Worm (Caenorhabditis elegans): ENCODE measurements around the gene sftb-2.
A peak's percentile ranks its signal among the peaks of the same experiment; 100 is the strongest.

Gene sftb-2

DNA sequence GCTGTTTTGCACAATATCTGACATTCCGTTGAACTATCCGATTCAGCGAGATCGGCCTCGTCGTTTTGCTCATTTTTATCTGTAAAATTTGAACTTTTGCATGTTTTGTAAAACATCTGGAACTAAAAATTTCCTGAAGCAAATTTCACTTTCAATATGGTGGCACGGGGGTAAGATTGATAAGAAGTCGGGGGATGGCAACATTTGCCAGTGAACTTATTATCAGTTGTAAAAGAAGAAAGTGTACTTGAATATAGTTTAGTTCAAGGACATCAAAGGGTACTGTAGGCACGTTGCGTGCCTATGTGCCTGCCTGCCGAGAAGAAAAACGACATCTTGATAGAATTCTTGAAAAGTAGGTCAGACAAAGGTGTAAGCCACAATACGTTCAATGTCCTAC is 23.3 kb downstream of the sftb-2 start, which contains the start of gene W03F9.4:
TSS of gene W03F9.4 (minus strand) at position 79 of the 400 bp plus-strand sequence.
- TF ChIP-seq ceh-18 (tag; optimal IDR thresholded peaks at IDR 0.05) (no peak), C08G9.2 (tag; optimal IDR thresholded peaks at IDR 0.05) (no peak), pha-2 (tag; optimal IDR thresholded peaks at IDR 0.05) (no peak), hlh-13 (GFP tag; optimal IDR thresholded peaks at IDR 0.05) (no peak), nhr-11 (tag; optimal IDR thresholded peaks at IDR 0.05) (no peak), odd-2 (tag; optimal IDR thresholded peaks at IDR 0.05) (no peak), pax-1 (tag; optimal IDR thresholded peaks at IDR 0.05) (no peak), lin-11 (tag; optimal IDR thresholded peaks at IDR 0.05) (no peak), fkh-6 (tag; optimal IDR thresholded peaks at IDR 0.05) (no peak), eyg-1 (tag; optimal IDR thresholded peaks at IDR 0.05) (no peak), ceh-14 (tag; optimal IDR thresholded peaks at IDR 0.05) (no peak), hlh-30 (tag; optimal IDR thresholded peaks at IDR 0.05; ENCODE audit: insufficient read depth) (no peak), ceh-22 (tag; optimal IDR thresholded peaks at IDR 0.05) (no peak), ahr-1 (tag; optimal IDR thresholded peaks at IDR 0.05) (no peak), lim-6 (tag; optimal IDR thresholded peaks at IDR 0.05) (no peak), hlh-8 (tag; optimal IDR thresholded peaks at IDR 0.05) (no peak)

ce11 chrV:152156-152555 is 24.1 kb downstream of the sftb-2 start:
- no peak for TF ChIP-seq ceh-9 (tag; optimal IDR thresholded peaks at IDR 0.05)
- TF ChIP-seq pha-4 (tag; optimal IDR thresholded peaks at IDR 0.05): no peak
- TF ChIP-seq sdc-2 (tag; optimal IDR thresholded peaks at IDR 0.05): no peak
- TF ChIP-seq ceh-24 (tag; optimal IDR thresholded peaks at IDR 0.05): no peak
- no peak for TF ChIP-seq ttx-3 (tag; optimal IDR thresholded peaks at IDR 0.05)
- TF ChIP-seq K02D7.2 (tag; optimal IDR thresholded peaks at IDR 0.05): no peak
- TF ChIP-seq che-1 (tag; optimal IDR thresholded peaks at IDR 0.05): no peak
- TF ChIP-seq pqm-1 (tag; optimal IDR thresholded peaks at IDR 0.05): no peak

ce11 chrV:153867-154266 is 25.8 kb downstream of the sftb-2 start:
- TF ChIP-seq ref-2 (tag; optimal IDR thresholded peaks at IDR 0.05) (peak; percentile 43), ahr-1 (tag; optimal IDR thresholded peaks at IDR 0.05) (no peak)

DNA sequence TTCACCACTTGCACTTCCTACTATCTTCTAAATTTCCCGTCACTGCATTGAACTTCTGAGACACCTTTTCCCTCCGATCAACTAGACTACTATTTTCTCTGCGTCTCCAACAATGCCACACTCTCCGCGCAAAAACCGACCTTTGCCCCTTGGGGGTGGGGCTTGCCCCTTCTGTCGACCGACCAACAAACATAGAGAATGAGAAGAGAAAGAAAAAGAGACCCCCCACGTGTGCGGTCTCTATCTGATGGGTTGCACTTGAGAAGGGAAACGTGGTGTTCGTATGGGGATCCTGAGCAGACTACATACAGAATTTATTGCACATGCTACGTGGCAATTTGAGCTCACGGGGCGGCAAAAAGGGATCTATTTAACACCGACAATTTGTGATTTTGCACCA is 27.2 kb downstream of the sftb-2 start:
- TF ChIP-seq ceh-18 (tag; optimal IDR thresholded peaks at IDR 0.05) (peak; percentile 27), Y22D7AL.16 (tag; optimal IDR thresholded peaks at IDR 0.05) (no peak), fax-1 (tag; optimal IDR thresholded peaks at IDR 0.05) (peak; percentile 8), sdc-2 (tag; optimal IDR thresholded peaks at IDR 0.05) (peak; percentile 61), ref-2 (tag; optimal IDR thresholded peaks at IDR 0.05) (peak; percentile 58), tbx-2 (tag; optimal IDR thresholded peaks at IDR 0.05) (peak; percentile 56), nfya-1 (tag; optimal IDR thresholded peaks at IDR 0.05) (peak; percentile 52), pat-9 (tag; optimal IDR thresholded peaks at IDR 0.05) (no peak), ceh-2 (tag; optimal IDR thresholded peaks at IDR 0.05) (peak; percentile 38), hlh-8 (tag; optimal IDR thresholded peaks at IDR 0.05) (no peak), fkh-6 (tag; optimal IDR thresholded peaks at IDR 0.05) (peak; percentile 31), hlh-6 (tag; optimal IDR thresholded peaks at IDR 0.05) (no peak), hlh-30 (tag; optimal IDR thresholded peaks at IDR 0.05; ENCODE audit: insufficient read depth) (peak; percentile 67), hlh-13 (GFP tag; optimal IDR thresholded peaks at IDR 0.05) (no peak), ceh-31 (tag; optimal IDR thresholded peaks at IDR 0.05) (peak; percentile 54), ceh-34 (tag; optimal IDR thresholded peaks at IDR 0.05) (peak; percentile 46), unc-3 (GFP tag; conservative IDR thresholded peaks at IDR 0.05) (no peak), unc-3 (tag; optimal IDR thresholded peaks at IDR 0.05) (no peak), lin-11 (tag; optimal IDR thresholded peaks at IDR 0.05) (no peak), rnt-1 (tag; optimal IDR thresholded peaks at IDR 0.05) (peak; percentile 35)
